Fruit fly (Drosophila melanogaster) whole organism, embryonic: ENCODE data around the gene CG17660.

Experiments
- ATbp ChIP-seq: fragments of 200-800 bp; sonication (Bioruptor generic); optimal IDR thresholded peaks from 2 replicates; lab custom pipeline; 2017; ENCODE audit warnings: missing biosample characterization, mild to moderate bottlenecking, missing genetic modification characterization, missing genetic modification reagents
- B-H1 ChIP-seq: fragments of 200-800 bp; sonication (Bioruptor generic); IDR thresholded peaks from 3 replicates; pipeline ENCODE4 v1.3.6; 2022; ENCODE audit warnings: missing biosample characterization, missing genetic modification characterization
- BEAF-32 ChIP-seq: fragments of 200-800 bp; sonication (Bioruptor generic); optimal IDR thresholded peaks from 3 replicates; lab custom pipeline; 2017; ENCODE audit warnings: missing biosample characterization, missing genetic modification characterization, mild to moderate bottlenecking, moderate library complexity, missing genetic modification reagents
- Bgb ChIP-seq: fragments of 200-800 bp; sonication (Bioruptor generic); IDR thresholded peaks from 2 replicates; pipeline ENCODE4 v1.3.6; 2022; ENCODE audit warnings: missing biosample characterization, missing genetic modification characterization; ENCODE audit not compliant: partially characterized antibody
- CG11093 ChIP-seq: fragments of 200-800 bp; sonication (Bioruptor generic); IDR thresholded peaks from 3 replicates; pipeline ENCODE4 v1.3.6; 2022; ENCODE audit warnings: missing biosample characterization, missing genetic modification characterization
- CG12104 ChIP-seq: fragments of 200-800 bp; sonication (Bioruptor generic); optimal IDR thresholded peaks from 3 replicates; lab custom pipeline; 2016; ENCODE audit warnings: missing biosample characterization, missing genetic modification characterization
- CG13123 ChIP-seq: fragments of 200-800 bp; sonication (Bioruptor generic); optimal IDR thresholded peaks from 2 replicates; lab custom pipeline; 2016; ENCODE audit warnings: missing biosample characterization, missing genetic modification characterization
- CG14710 ChIP-seq: fragments of 200-800 bp; sonication (Bioruptor generic); optimal IDR thresholded peaks from 3 replicates; lab custom pipeline; 2019; ENCODE audit warnings: missing biosample characterization, mild to moderate bottlenecking, missing genetic modification characterization, moderate library complexity
- CG15514 ChIP-seq: fragments of 200-800 bp; sonication (Bioruptor generic); optimal IDR thresholded peaks from 3 replicates; lab custom pipeline; 2017; ENCODE audit warnings: missing biosample characterization, missing genetic modification characterization, mild to moderate bottlenecking, moderate library complexity, missing genetic modification reagents
- CG15696 ChIP-seq: fragments of 200-800 bp; sonication (Bioruptor generic); optimal IDR thresholded peaks from 2 replicates; lab custom pipeline; 2019; ENCODE audit warnings: missing biosample characterization, mild to moderate bottlenecking, missing genetic modification characterization, moderate library complexity
- CG16863 ChIP-seq: fragments of 200-800 bp; sonication (Bioruptor generic); optimal IDR thresholded peaks from 3 replicates; lab custom pipeline; 2016; ENCODE audit warnings: missing biosample characterization, missing genetic modification characterization
- CG17385 ChIP-seq: fragments of 200-800 bp; sonication (Bioruptor generic); optimal IDR thresholded peaks from 3 replicates; lab custom pipeline; 2018; ENCODE audit warnings: missing biosample characterization, mild to moderate bottlenecking, missing genetic modification characterization
- CG2116 ChIP-seq: fragments of 200-800 bp; sonication (Bioruptor generic); optimal IDR thresholded peaks from 3 replicates; lab custom pipeline; 2018; ENCODE audit warnings: missing biosample characterization, mild to moderate bottlenecking, missing genetic modification characterization
- CG2712 ChIP-seq: fragments of 200-800 bp; optimal IDR thresholded peaks from 3 replicates; lab custom pipeline; 2019; ENCODE audit warnings: missing biosample characterization, mild to moderate bottlenecking, missing genetic modification characterization, moderate library complexity
- CG34422 ChIP-seq: fragments of 200-800 bp; sonication (Bioruptor generic); IDR thresholded peaks from 3 replicates; pipeline ENCODE4 v1.3.6; 2022; ENCODE audit warnings: missing biosample characterization, missing genetic modification characterization
- CG42726 ChIP-seq: fragments of 200-800 bp; sonication (Bioruptor generic); IDR thresholded peaks from 2 replicates; pipeline ENCODE4 v1.3.6; 2022; ENCODE audit warnings: missing biosample characterization, missing genetic modification characterization; ENCODE audit not compliant: partially characterized antibody
- CG6654 ChIP-seq: fragments of 200-800 bp; sonication (Bioruptor generic); optimal IDR thresholded peaks from 2 replicates; lab custom pipeline; 2017; ENCODE audit warnings: missing biosample characterization, mild to moderate bottlenecking, missing genetic modification characterization
- CG8290 ChIP-seq, 3 experiments: fragments of 200-800 bp; sonication (Bioruptor generic); optimal IDR thresholded peaks; 2 replicates each; lab custom pipeline; 2016 to 2019; ENCODE audit warnings: missing biosample characterization in 3 of 3, missing genetic modification characterization in 3 of 3, mild to moderate bottlenecking in 2 of 3, moderate library complexity in 1 of 3
- CG9215 ChIP-seq: fragments of 200-800 bp; sonication (Bioruptor generic); IDR thresholded peaks from 2 replicates; pipeline ENCODE4 v1.3.6; 2022; ENCODE audit warnings: missing biosample characterization, missing genetic modification characterization
- D19B ChIP-seq: fragments of 200-800 bp; sonication (Bioruptor generic); optimal IDR thresholded peaks from 2 replicates; lab custom pipeline; 2017; ENCODE audit warnings: missing biosample characterization, mild to moderate bottlenecking, missing genetic modification characterization
- Dip3 ChIP-seq: fragments of 200-800 bp; sonication (Bioruptor generic); optimal IDR thresholded peaks from 3 replicates; lab custom pipeline; 2016; ENCODE audit warnings: missing biosample characterization, missing genetic modification characterization
- Doc3 ChIP-seq: fragments of 200-800 bp; sonication (Bioruptor generic); IDR thresholded peaks from 3 replicates; pipeline ENCODE4 v1.3.6; 2022; ENCODE audit warnings: missing biosample characterization, missing genetic modification characterization; ENCODE audit not compliant: partially characterized antibody
- Dref ChIP-seq: fragments of 200-800 bp; sonication (Bioruptor generic); IDR thresholded peaks from 2 replicates; pipeline ENCODE4 v1.3.6; 2022; ENCODE audit warnings: missing biosample characterization, missing genetic modification characterization
- Ets97D ChIP-seq: fragments of 200-800 bp; sonication (Bioruptor generic); optimal IDR thresholded peaks from 3 replicates; lab custom pipeline; 2016; ENCODE audit warnings: missing biosample characterization, missing genetic modification characterization
- H2.0 ChIP-seq: fragments of 200-800 bp; sonication (Bioruptor generic); IDR thresholded peaks from 2 replicates; pipeline ENCODE4 v1.3.6; 2022; ENCODE audit warnings: missing biosample characterization, missing genetic modification characterization
- Hr39 ChIP-seq: fragments of >200 bp; optimal IDR thresholded peaks from 2 replicates; lab custom pipeline; 2017
- Mrtf ChIP-seq: fragments of 200-800 bp; sonication (Bioruptor generic); IDR thresholded peaks from 3 replicates; pipeline ENCODE4 v1.3.6; 2022; ENCODE audit warnings: missing biosample characterization, missing genetic modification characterization
- NFAT ChIP-seq: fragments of 200-800 bp; sonication (Bioruptor generic); IDR thresholded peaks from 2 replicates; pipeline ENCODE4 v1.3.6; 2022; ENCODE audit warnings: missing biosample characterization, missing genetic modification characterization
- Opbp ChIP-seq: fragments of 200-800 bp; sonication (Bioruptor generic); IDR thresholded peaks from 3 replicates; pipeline ENCODE4 v1.3.6; 2022; ENCODE audit warnings: missing biosample characterization, missing genetic modification characterization; ENCODE audit not compliant: partially characterized antibody
- Sin3A ChIP-seq: fragments of >200 bp; optimal IDR thresholded peaks from 2 replicates; lab custom pipeline; 2018
- Ssrp ChIP-seq: fragments of 200-800 bp; sonication (Bioruptor generic); optimal IDR thresholded peaks from 2 replicates; lab custom pipeline; 2018; ENCODE audit warnings: missing biosample characterization, mild to moderate bottlenecking, missing genetic modification characterization, moderate library complexity
- Tbp ChIP-seq: fragments of >200 bp; optimal IDR thresholded peaks from 2 replicates; lab custom pipeline; 2018; ENCODE audit warnings: missing biosample characterization, missing genetic modification characterization
- Vsx1 ChIP-seq: fragments of 200-800 bp; sonication (Bioruptor generic); optimal IDR thresholded peaks from 2 replicates; lab custom pipeline; 2017; ENCODE audit warnings: missing biosample characterization, mild to moderate bottlenecking, missing genetic modification characterization, missing genetic modification reagents
- abd-A ChIP-seq: fragments of 200-800 bp; sonication (Bioruptor generic); optimal IDR thresholded peaks from 3 replicates; lab custom pipeline; 2019; ENCODE audit warnings: missing biosample characterization, mild to moderate bottlenecking, missing genetic modification characterization, moderate library complexity
- bab2 ChIP-seq: fragments of 200-800 bp; sonication (Bioruptor generic); optimal IDR thresholded peaks from 2 replicates; lab custom pipeline; 2016; ENCODE audit warnings: missing biosample characterization, missing genetic modification characterization
- bbx ChIP-seq: fragments of 200-800 bp; sonication (Bioruptor generic); IDR thresholded peaks from 2 replicates; pipeline ENCODE4 v1.3.6; 2022; ENCODE audit warnings: missing biosample characterization, missing genetic modification characterization; ENCODE audit not compliant: partially characterized antibody
- dmrt99B ChIP-seq: fragments of 200-800 bp; sonication (Bioruptor generic); optimal IDR thresholded peaks from 2 replicates; lab custom pipeline; 2018; ENCODE audit warnings: missing biosample characterization, mild to moderate bottlenecking, missing genetic modification characterization, moderate library complexity
- gcm ChIP-seq: fragments of 200-800 bp; sonication (Bioruptor generic); optimal IDR thresholded peaks from 2 replicates; lab custom pipeline; 2019; ENCODE audit warnings: missing biosample characterization, mild to moderate bottlenecking, missing genetic modification characterization, moderate library complexity
- ind ChIP-seq: fragments of 200-800 bp; sonication (Bioruptor generic); optimal IDR thresholded peaks from 3 replicates; lab custom pipeline; 2016; ENCODE audit warnings: missing biosample characterization, missing genetic modification characterization
- kay ChIP-seq: fragments of 200-800 bp; sonication (Bioruptor generic); optimal IDR thresholded peaks from 2 replicates; lab custom pipeline; 2016; ENCODE audit warnings: missing biosample characterization, missing genetic modification characterization
- mld ChIP-seq: fragments of 200-800 bp; sonication (Bioruptor generic); IDR thresholded peaks from 3 replicates; pipeline ENCODE4 v1.3.6; 2022; ENCODE audit warnings: missing biosample characterization, missing genetic modification characterization; ENCODE audit not compliant: partially characterized antibody
- nerfin-2 ChIP-seq: fragments of 200-800 bp; sonication (Bioruptor generic); IDR thresholded peaks from 2 replicates; pipeline ENCODE4 v1.3.6; 2022; ENCODE audit warnings: missing biosample characterization, missing genetic modification characterization; ENCODE audit not compliant: partially characterized antibody
- nmo ChIP-seq: fragments of 200-800 bp; sonication (Bioruptor generic); optimal IDR thresholded peaks from 2 replicates; lab custom pipeline; 2018; ENCODE audit warnings: missing biosample characterization, mild to moderate bottlenecking, missing genetic modification characterization, moderate library complexity
- ro ChIP-seq: fragments of 200-800 bp; sonication (Bioruptor generic); IDR thresholded peaks from 2 replicates; pipeline ENCODE4 v1.3.6; 2022; ENCODE audit warnings: missing biosample characterization, missing genetic modification characterization
- row ChIP-seq: fragments of 200-800 bp; sonication (Bioruptor generic); IDR thresholded peaks from 3 replicates; pipeline ENCODE4 v1.3.6; 2022; ENCODE audit warnings: missing biosample characterization, missing genetic modification characterization
- sna ChIP-seq: fragments of 200-800 bp; sonication (Bioruptor generic); IDR thresholded peaks from 2 replicates; pipeline ENCODE4 v1.3.6; 2022; ENCODE audit warnings: missing biosample characterization, missing genetic modification characterization; ENCODE audit not compliant: partially characterized antibody
- tna ChIP-seq: fragments of 200-800 bp; sonication (Bioruptor generic); IDR thresholded peaks from 2 replicates; pipeline ENCODE4 v1.3.6; 2022; ENCODE audit warnings: missing biosample characterization, missing genetic modification characterization; ENCODE audit not compliant: partially characterized antibody
- unc-4 ChIP-seq: fragments of 200-800 bp; sonication (Bioruptor generic); IDR thresholded peaks from 2 replicates; pipeline ENCODE4 v1.3.6; 2022; ENCODE audit warnings: missing biosample characterization, missing genetic modification characterization; ENCODE audit not compliant: partially characterized antibody
- usp ChIP-seq: fragments of >200 bp; optimal IDR thresholded peaks from 2 replicates; lab custom pipeline; 2017; ENCODE audit warnings: missing biosample characterization, missing genetic modification characterization
- wor ChIP-seq: fragments of 200-800 bp; sonication (Bioruptor generic); IDR thresholded peaks from 2 replicates; pipeline ENCODE4 v1.3.6; 2022; ENCODE audit warnings: missing biosample characterization, missing genetic modification characterization

Gene CG17660

DNA sequence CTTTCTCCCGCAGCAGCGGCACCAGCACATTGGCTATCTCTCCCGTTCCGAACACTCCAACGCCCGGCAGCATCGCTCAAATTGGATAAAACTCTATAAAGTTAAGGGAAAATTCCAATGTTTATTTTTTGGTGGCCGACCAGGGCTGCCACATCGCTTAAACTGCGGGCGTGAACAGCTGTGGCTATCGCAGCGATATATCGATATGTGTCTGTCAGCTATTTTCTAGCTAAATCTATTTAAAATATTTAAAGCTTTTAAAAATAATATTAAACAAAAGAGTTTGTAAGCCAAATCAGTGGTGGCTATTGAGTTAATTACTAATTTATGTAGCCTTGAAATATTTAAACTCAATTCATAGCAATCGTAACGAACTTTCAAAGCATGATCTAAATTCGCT lies 41.7 kb upstream of the CG17660 start, which contains the start of the genes CG17712 and CG17648 (continued):
- TF ChIP-seq CG2116 (GFP tag; lab: Kevin White, UChicago): peak; percentile 21
- no peak for TF ChIP-seq Tbp (GFP tag; lab: Kevin White, UChicago)
- TF ChIP-seq CG14710: peak; percentile 16
- TF ChIP-seq CG16863 (GFP tag; lab: Kevin White, UChicago): no peak
- TF ChIP-seq CG11093 (GFP tag; lab: Robert Waterston, UW): no peak
- TF ChIP-seq Mrtf (GFP tag; lab: Robert Waterston, UW): no peak
- TF ChIP-seq gcm (GFP tag; lab: Kevin White, UChicago): peak; percentile 72
- TF ChIP-seq Ssrp: no peak
- no peak for TF ChIP-seq ind (GFP tag; lab: Kevin White, UChicago)
- TF ChIP-seq NFAT (GFP tag; lab: Robert Waterston, UW): peak; percentile 38; the same call in 1 of the 2 replicates
- no peak for TF ChIP-seq CG2712
- TF ChIP-seq abd-A (tag; lab: Kevin White, UChicago): no peak
- no peak for TF ChIP-seq usp (GFP tag; lab: Kevin White, UChicago)
- peak; percentile 81 for TF ChIP-seq BEAF-32 (GFP tag; lab: Kevin White, UChicago)
- no peak for TF ChIP-seq CG17385
- peak; percentile 84 for TF ChIP-seq Bgb (GFP tag; lab: Robert Waterston, UW)
- TF ChIP-seq sna (GFP tag; lab: Robert Waterston, UW): peak; percentile 80
- no peak for TF ChIP-seq Hr39 (lab: Kevin White, UChicago)
- TF ChIP-seq tna (GFP tag; lab: Robert Waterston, UW): peak; percentile 67
- peak; percentile 26 for TF ChIP-seq CG15514 (GFP tag; lab: Kevin White, UChicago)
- peak; percentile 77 for TF ChIP-seq Dref (GFP tag; lab: Robert Waterston, UW)
- TF ChIP-seq mld (GFP tag; lab: Robert Waterston, UW): peak; percentile 60; the same call in 1 of the 3 replicates
- peak; percentile 83 for TF ChIP-seq unc-4 (GFP tag; lab: Robert Waterston, UW)
- peak; percentile 20 for TF ChIP-seq nmo (GFP tag; lab: Kevin White, UChicago)
- no peak for TF ChIP-seq CG6654 (GFP tag; lab: Kevin White, UChicago)
- TF ChIP-seq H2.0 (GFP tag; lab: Robert Waterston, UW): no peak
- no peak for TF ChIP-seq Vsx1 (GFP tag; lab: Kevin White, UChicago)
- peak; percentile 79 for TF ChIP-seq CG42726 (GFP tag; lab: Robert Waterston, UW)
- TF ChIP-seq Doc3 (GFP tag; lab: Robert Waterston, UW): peak; percentile 85
- TF ChIP-seq nerfin-2 (GFP tag; lab: Robert Waterston, UW): peak; percentile 56
- TF ChIP-seq Opbp (GFP tag; lab: Robert Waterston, UW): peak; percentile 84
- no peak for TF ChIP-seq CG12104 (GFP tag; lab: Kevin White, UChicago)
- TF ChIP-seq Sin3A (lab: Kevin White, UChicago): peak; percentile 17
- no peak for TF ChIP-seq CG8290 (GFP tag; optimal IDR thresholded peaks at IDR 0.05; lab: Kevin White, UChicago)
- TF ChIP-seq CG8290 (tag; optimal IDR thresholded peaks at IDR 0.05; lab: Kevin White, UChicago): peak in 1 of 2 experiments; percentile 16
- peak; percentile 27 for TF ChIP-seq Ets97D (GFP tag; lab: Kevin White, UChicago)
- TF ChIP-seq B-H1 (GFP tag; lab: Robert Waterston, UW): no peak
- TF ChIP-seq D19B: no peak
- TF ChIP-seq Dip3 (GFP tag; lab: Kevin White, UChicago): no peak
- no peak for TF ChIP-seq wor (GFP tag; lab: Robert Waterston, UW)
- no peak for TF ChIP-seq ro (GFP tag; lab: Robert Waterston, UW)
- TF ChIP-seq bbx (GFP tag; lab: Robert Waterston, UW): peak; percentile 87
- TF ChIP-seq kay (GFP tag; lab: Kevin White, UChicago): no peak
- TF ChIP-seq CG15696 (tag; lab: Kevin White, UChicago): no peak
- no peak for TF ChIP-seq dmrt99B (tag; lab: Kevin White, UChicago)
- no peak for TF ChIP-seq CG34422
- no peak for TF ChIP-seq bab2 (GFP tag; lab: Kevin White, UChicago)
- no peak for TF ChIP-seq CG9215 (GFP tag; lab: Robert Waterston, UW)
- TF ChIP-seq CG13123 (GFP tag; lab: Kevin White, UChicago): no peak
- peak; percentile 73 for TF ChIP-seq row
- no peak for TF ChIP-seq ATbp (GFP tag; lab: Kevin White, UChicago)
